Worm (Caenorhabditis elegans): ENCODE results near the gene nuo-5.

DNA sequence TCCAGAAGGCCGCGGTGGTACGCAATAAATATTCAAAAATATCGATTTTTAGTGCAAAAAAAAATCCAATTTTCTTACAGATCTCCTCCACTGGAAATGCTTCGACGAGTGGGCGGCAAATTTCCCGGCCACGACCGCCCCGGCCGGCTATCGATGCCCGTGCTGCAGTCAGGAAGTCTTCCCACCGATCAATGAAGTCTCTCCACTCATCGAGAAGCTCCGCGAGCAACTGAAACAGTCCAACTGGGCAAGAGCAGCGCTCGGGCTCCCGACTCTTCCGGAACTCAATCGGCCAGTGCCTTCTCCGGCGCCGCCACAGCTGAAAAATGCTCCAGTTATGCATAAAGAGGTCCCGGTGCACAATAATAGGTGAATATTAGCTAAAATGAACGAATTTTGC, 2.8 kb upstream of the nuo-5 start, which contains the start of gene Y45G12B.3:
- TF ChIP-seq ztf-23 (GFP tag; IDR thresholded peaks at IDR 0.05), result no peak
- no peak for TF ChIP-seq flt-1 (GFP tag; IDR thresholded peaks at IDR 0.05)
- TF ChIP-seq tab-1 (GFP tag; IDR thresholded peaks at IDR 0.05), result no peak
- TF ChIP-seq ztf-29 (GFP tag; IDR thresholded peaks at IDR 0.05), result no peak
